Fruit fly (Drosophila melanogaster) whole organism, embryonic: ENCODE measurements around the gene wdn.

Source experiments
- Adf1 ChIP-seq: fragments of 200-800 bp; sonication (Bioruptor generic); IDR thresholded peaks from 2 replicates; pipeline ENCODE4 v1.3.6; 2022; ENCODE audit warnings: missing biosample characterization, missing genetic modification characterization
- Atf6 ChIP-seq: fragments of 200-800 bp; sonication (Bioruptor generic); IDR thresholded peaks from 2 replicates; pipeline ENCODE4 v1.3.6; 2022; ENCODE audit warnings: missing biosample characterization, missing genetic modification characterization
- Bgb ChIP-seq: fragments of 200-800 bp; sonication (Bioruptor generic); IDR thresholded peaks from 2 replicates; pipeline ENCODE4 v1.3.6; 2022; ENCODE audit warnings: missing biosample characterization, missing genetic modification characterization; ENCODE audit not compliant: partially characterized antibody
- CG11504 ChIP-seq: fragments of 200-800 bp; sonication (Bioruptor generic); optimal IDR thresholded peaks from 3 replicates; lab custom pipeline; 2019; ENCODE audit warnings: missing biosample characterization, mild to moderate bottlenecking, missing genetic modification characterization, moderate library complexity
- CG11723 ChIP-seq: fragments of 200-800 bp; sonication (Bioruptor generic); optimal IDR thresholded peaks from 2 replicates; lab custom pipeline; 2017; ENCODE audit warnings: missing biosample characterization, mild to moderate bottlenecking, missing genetic modification characterization
- CG12769 ChIP-seq: fragments of 200-800 bp; sonication (Bioruptor generic); optimal IDR thresholded peaks from 2 replicates; lab custom pipeline; 2019; ENCODE audit warnings: missing biosample characterization, mild to moderate bottlenecking, missing genetic modification characterization, moderate library complexity
- CG14860 ChIP-seq: fragments of 200-800 bp; sonication (Bioruptor generic); IDR thresholded peaks from 3 replicates; pipeline ENCODE4 v1.3.6; 2022; ENCODE audit warnings: missing biosample characterization, missing genetic modification characterization; ENCODE audit not compliant: partially characterized antibody
- CG17385 ChIP-seq: fragments of 200-800 bp; sonication (Bioruptor generic); optimal IDR thresholded peaks from 3 replicates; lab custom pipeline; 2018; ENCODE audit warnings: missing biosample characterization, mild to moderate bottlenecking, missing genetic modification characterization
- CG18476 ChIP-seq: fragments of 200-800 bp; sonication (Bioruptor generic); optimal IDR thresholded peaks from 2 replicates; lab custom pipeline; 2016; ENCODE audit warnings: missing biosample characterization, mild to moderate bottlenecking, missing genetic modification characterization
- CG2199 ChIP-seq: fragments of 200-800 bp; sonication (Bioruptor generic); IDR thresholded peaks from 3 replicates; pipeline ENCODE4 v1.3.6; 2022; ENCODE audit warnings: missing biosample characterization, missing genetic modification characterization
- CG30020 ChIP-seq: fragments of 200-800 bp; optimal IDR thresholded peaks from 2 replicates; lab custom pipeline; 2019; ENCODE audit warnings: missing biosample characterization, mild to moderate bottlenecking, missing genetic modification characterization, moderate library complexity
- CG30431 ChIP-seq: fragments of 200-800 bp; sonication (Bioruptor generic); optimal IDR thresholded peaks from 2 replicates; lab custom pipeline; 2017; ENCODE audit warnings: missing biosample characterization, missing genetic modification characterization
- CG34376 ChIP-seq: fragments of 200-800 bp; sonication (Bioruptor generic); optimal IDR thresholded peaks from 2 replicates; lab custom pipeline; 2018; ENCODE audit warnings: missing biosample characterization, mild to moderate bottlenecking, missing genetic modification characterization
- CG4360 ChIP-seq: fragments of 200-800 bp; sonication (Bioruptor generic); IDR thresholded peaks from 2 replicates; pipeline ENCODE4 v1.3.6; 2022; ENCODE audit warnings: missing biosample characterization, missing genetic modification characterization
- CG5245 ChIP-seq: fragments of 200-800 bp; sonication (Bioruptor generic); optimal IDR thresholded peaks from 3 replicates; lab custom pipeline; 2016; ENCODE audit warnings: missing biosample characterization, missing genetic modification characterization
- CG6813 ChIP-seq: fragments of 200-800 bp; sonication (Bioruptor generic); optimal IDR thresholded peaks from 2 replicates; lab custom pipeline; 2017; ENCODE audit warnings: missing biosample characterization, missing genetic modification characterization, mild to moderate bottlenecking, moderate library complexity, missing genetic modification reagents
- CG7372 ChIP-seq: fragments of 200-800 bp; sonication (Bioruptor generic); IDR thresholded peaks from 2 replicates; pipeline ENCODE4 v1.3.6; 2022; ENCODE audit warnings: missing biosample characterization, missing genetic modification characterization
- CG8924 ChIP-seq: fragments of 200-800 bp; optimal IDR thresholded peaks from 3 replicates; lab custom pipeline; 2019; ENCODE audit warnings: missing biosample characterization, mild to moderate bottlenecking, missing genetic modification characterization, moderate library complexity
- CG9876 ChIP-seq: fragments of 200-800 bp; sonication (Bioruptor generic); optimal IDR thresholded peaks from 2 replicates; lab custom pipeline; 2016; ENCODE audit warnings: missing biosample characterization, missing genetic modification characterization
- D19A ChIP-seq: fragments of 200-800 bp; optimal IDR thresholded peaks from 3 replicates; lab custom pipeline; 2019; ENCODE audit warnings: missing biosample characterization, mild to moderate bottlenecking, missing genetic modification characterization, moderate library complexity
- Elba2 ChIP-seq: fragments of 200-800 bp; sonication (Bioruptor generic); optimal IDR thresholded peaks from 3 replicates; lab custom pipeline; 2016; ENCODE audit warnings: missing biosample characterization, missing genetic modification characterization
- HLH4C ChIP-seq: fragments of 200-800 bp; sonication (Bioruptor generic); IDR thresholded peaks from 3 replicates; pipeline ENCODE4 v1.3.6; 2022; ENCODE audit warnings: missing biosample characterization, missing genetic modification characterization; ENCODE audit not compliant: partially characterized antibody
- NK7.1 ChIP-seq: fragments of 200-800 bp; sonication (Bioruptor generic); optimal IDR thresholded peaks from 3 replicates; lab custom pipeline; 2016; ENCODE audit warnings: missing biosample characterization, missing genetic modification characterization
- Ptx1 ChIP-seq: fragments of 200-800 bp; sonication (Bioruptor generic); IDR thresholded peaks from 2 replicates; pipeline ENCODE4 v1.3.6; 2022; ENCODE audit warnings: missing biosample characterization, missing genetic modification characterization
- Stat92E ChIP-seq, 3 experiments: fragments of >200 bp in 2 of 3; fragments of 200-800 bp in 1 of 3; sonication (Bioruptor generic) in 1 of 3; optimal IDR thresholded peaks; 2 replicates each; lab custom pipeline; 2017 to 2019; ENCODE audit warnings: missing biosample characterization in 3 of 3, missing genetic modification characterization in 3 of 3, mild to moderate bottlenecking in 1 of 3, moderate library complexity in 1 of 3
- abd-A ChIP-seq: fragments of 200-800 bp; sonication (Bioruptor generic); optimal IDR thresholded peaks from 3 replicates; lab custom pipeline; 2019; ENCODE audit warnings: missing biosample characterization, mild to moderate bottlenecking, missing genetic modification characterization, moderate library complexity
- bbx ChIP-seq: fragments of 200-800 bp; sonication (Bioruptor generic); IDR thresholded peaks from 2 replicates; pipeline ENCODE4 v1.3.6; 2022; ENCODE audit warnings: missing biosample characterization, missing genetic modification characterization; ENCODE audit not compliant: partially characterized antibody
- bowl ChIP-seq: fragments of 200-800 bp; sonication (Bioruptor generic); IDR thresholded peaks from 2 replicates; pipeline ENCODE4 v1.3.6; 2022; ENCODE audit warnings: missing biosample characterization, missing genetic modification characterization
- bsh ChIP-seq, 2 experiments: fragments of 200-800 bp; sonication (Bioruptor generic); optimal IDR thresholded peaks; 2 replicates each; lab custom pipeline; 2017 to 2018; ENCODE audit warnings: mild to moderate bottlenecking in 2 of 2, missing biosample characterization in 2 of 2, missing genetic modification characterization in 2 of 2, moderate library complexity in 1 of 2
- cg ChIP-seq: fragments of 200-800 bp; sonication (Bioruptor generic); optimal IDR thresholded peaks from 3 replicates; lab custom pipeline; 2019; ENCODE audit warnings: missing biosample characterization, mild to moderate bottlenecking, missing genetic modification characterization, moderate library complexity
- crol ChIP-seq: fragments of 200-800 bp; sonication (Bioruptor generic); IDR thresholded peaks from 2 replicates; pipeline ENCODE4 v1.3.6; 2022; ENCODE audit warnings: missing biosample characterization, missing genetic modification characterization
- dm ChIP-seq: fragments of 200-800 bp; sonication (Bioruptor generic); optimal IDR thresholded peaks from 3 replicates; lab custom pipeline; 2016; ENCODE audit warnings: missing biosample characterization, missing genetic modification characterization
- dysf ChIP-seq: fragments of 200-800 bp; sonication (Bioruptor generic); IDR thresholded peaks from 3 replicates; pipeline ENCODE4 v1.3.6; 2022; ENCODE audit warnings: missing biosample characterization, missing genetic modification characterization
- gro ChIP-seq: fragments of 200-800 bp; sonication (Bioruptor generic); optimal IDR thresholded peaks from 2 replicates; lab custom pipeline; 2016; ENCODE audit warnings: missing biosample characterization, missing genetic modification characterization
- jigr1 ChIP-seq: fragments of 200-800 bp; sonication (Bioruptor generic); IDR thresholded peaks from 3 replicates; pipeline ENCODE4 v1.3.6; 2022; ENCODE audit warnings: missing biosample characterization, missing genetic modification characterization
- kni ChIP-seq: fragments of 200-800 bp; sonication (Bioruptor generic); optimal IDR thresholded peaks from 3 replicates; lab custom pipeline; 2017; ENCODE audit warnings: mild to moderate bottlenecking, missing biosample characterization, missing genetic modification reagents, missing genetic modification characterization
- knrl ChIP-seq: fragments of 200-800 bp; sonication (Bioruptor generic); IDR thresholded peaks from 3 replicates; pipeline ENCODE4 v1.3.6; 2022; ENCODE audit warnings: missing biosample characterization, missing genetic modification characterization; ENCODE audit not compliant: partially characterized antibody
- mirr ChIP-seq: fragments of 200-800 bp; sonication (Bioruptor generic); optimal IDR thresholded peaks from 3 replicates; lab custom pipeline; 2018; ENCODE audit warnings: missing biosample characterization, mild to moderate bottlenecking, missing genetic modification characterization
- pfk ChIP-seq: fragments of 200-800 bp; sonication (Bioruptor generic); optimal IDR thresholded peaks from 2 replicates; lab custom pipeline; 2018; ENCODE audit warnings: missing biosample characterization, mild to moderate bottlenecking, missing genetic modification characterization, moderate library complexity
- pros ChIP-seq: fragments of 200-800 bp; sonication (Bioruptor generic); optimal IDR thresholded peaks from 3 replicates; lab custom pipeline; 2019; ENCODE audit warnings: missing biosample characterization, mild to moderate bottlenecking, missing genetic modification characterization, moderate library complexity
- rib ChIP-seq: fragments of 200-800 bp; sonication (Bioruptor generic); IDR thresholded peaks from 2 replicates; pipeline ENCODE4 v1.3.6; 2022; ENCODE audit warnings: missing biosample characterization, missing genetic modification characterization
- row ChIP-seq: fragments of 200-800 bp; sonication (Bioruptor generic); IDR thresholded peaks from 3 replicates; pipeline ENCODE4 v1.3.6; 2022; ENCODE audit warnings: missing biosample characterization, missing genetic modification characterization
- seq ChIP-seq: fragments of 200-800 bp; sonication (Bioruptor generic); IDR thresholded peaks from 2 replicates; pipeline ENCODE4 v1.3.6; 2022; ENCODE audit warnings: missing biosample characterization, missing genetic modification characterization
- sqz ChIP-seq: fragments of 200-800 bp; sonication (Bioruptor generic); optimal IDR thresholded peaks from 3 replicates; lab custom pipeline; 2018; ENCODE audit warnings: missing biosample characterization, mild to moderate bottlenecking, missing genetic modification characterization
- sr ChIP-seq: fragments of 200-800 bp; sonication (Bioruptor generic); IDR thresholded peaks from 3 replicates; pipeline ENCODE4 v1.3.6; 2022; ENCODE audit warnings: missing biosample characterization, missing genetic modification characterization
- tin ChIP-seq: fragments of 200-800 bp; sonication (Bioruptor generic); optimal IDR thresholded peaks from 3 replicates; lab custom pipeline; 2016; ENCODE audit warnings: missing biosample characterization, missing genetic modification characterization
- ttk ChIP-seq: fragments of 200-800 bp; sonication (Bioruptor generic); IDR thresholded peaks from 2 replicates; pipeline ENCODE4 v2.1.2; 2022; ENCODE audit warnings: missing biosample characterization, missing genetic modification characterization
- vnd ChIP-seq: fragments of 200-800 bp; sonication (Bioruptor generic); IDR thresholded peaks from 3 replicates; pipeline ENCODE4 v1.3.6; 2022; ENCODE audit warnings: missing biosample characterization, missing genetic modification characterization; ENCODE audit not compliant: partially characterized antibody
- z ChIP-seq: fragments of 200-800 bp; sonication (Bioruptor generic); IDR thresholded peaks from 3 replicates; pipeline ENCODE4 v1.3.6; 2022; ENCODE audit warnings: missing biosample characterization, missing genetic modification characterization

wdn gene

DNA sequence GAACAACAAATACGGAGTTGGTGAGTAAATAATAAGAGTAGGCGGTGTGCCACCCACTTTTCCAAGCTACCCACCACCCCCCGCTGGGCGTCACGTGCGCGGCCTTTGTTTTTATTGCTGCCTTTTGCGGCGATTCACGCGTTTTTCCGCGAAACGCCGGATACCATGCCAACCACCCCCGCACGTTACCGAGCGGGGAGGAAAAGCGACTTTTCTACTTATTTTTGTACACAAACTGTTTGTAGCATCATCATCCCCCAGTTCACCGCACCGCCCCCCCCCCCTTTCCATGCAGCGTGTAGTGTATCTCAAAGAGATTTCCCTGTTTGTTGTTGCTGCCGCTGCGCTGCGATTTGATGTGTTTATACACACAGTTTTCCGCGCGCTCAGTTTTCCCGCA, 34.8 kb upstream of the wdn start (continued):
- TF ChIP-seq ttk (GFP tag; lab: Robert Waterston, UW) (0 out of 2 replicates have a peak, but pooled peaks have one; percentile 15), row (GFP tag; lab: Robert Waterston, UW) (0 out of 3 replicates have a peak, but pooled peaks have one; percentile 19), Atf6 (GFP tag; lab: Robert Waterston, UW) (0 out of 2 replicates have a peak, but pooled peaks have one; percentile 11), CG30431 (GFP tag; lab: Kevin White, UChicago) (no peak), Adf1 (GFP tag; lab: Robert Waterston, UW) (peak; percentile 12; the same call in 1 of the 2 replicates), Bgb (GFP tag; lab: Robert Waterston, UW) (0 out of 2 replicates have a peak, but pooled peaks have one; percentile 19), CG17385 (no peak), Elba2 (GFP tag; lab: Kevin White, UChicago) (no peak), pros (peak; percentile 54), mirr (GFP tag; lab: Kevin White, UChicago) (peak; percentile 11), rib (GFP tag; lab: Robert Waterston, UW) (0 out of 2 replicates have a peak, but pooled peaks have one; percentile 28), CG8924 (tag; lab: Kevin White, UChicago) (no peak), cg (GFP tag; lab: Kevin White, UChicago) (no peak), CG9876 (GFP tag; lab: Kevin White, UChicago) (no peak), CG34376 (GFP tag; lab: Kevin White, UChicago) (no peak), crol (GFP tag; lab: Robert Waterston, UW) (peak; percentile 96), bbx (peak; percentile 33; the same call in 1 of the 2 replicates), abd-A (tag; lab: Kevin White, UChicago) (peak; percentile 74), kni (GFP tag; lab: Kevin White, UChicago) (peak; percentile 9), tin (GFP tag; lab: Kevin White, UChicago) (no peak), pfk (no peak), D19A (peak; percentile 26), CG11723 (GFP tag; lab: Kevin White, UChicago) (no peak), CG18476 (GFP tag; lab: Kevin White, UChicago) (no peak), jigr1 (GFP tag; lab: Robert Waterston, UW) (no peak), CG6813 (GFP tag; lab: Kevin White, UChicago) (no peak), sqz (GFP tag; lab: Kevin White, UChicago) (no peak), CG5245 (GFP tag; lab: Kevin White, UChicago) (no peak), CG14860 (GFP tag; lab: Robert Waterston, UW) (0 out of 3 replicates have a peak, but pooled peaks have one; percentile 31), CG11504 (tag; lab: Kevin White, UChicago) (peak; percentile 19), Stat92E (GFP tag; optimal IDR thresholded peaks at IDR 0.05; lab: Kevin White, UChicago) (no peak), seq (GFP tag; lab: Robert Waterston, UW) (peak; percentile 52; the same call in 1 of the 2 replicates), Ptx1 (GFP tag; lab: Robert Waterston, UW) (peak; percentile 19; the same call in 1 of the 2 replicates), z (0 out of 3 replicates have a peak, but pooled peaks have one; percentile 38), dm (GFP tag; lab: Kevin White, UChicago) (no peak), CG4360 (GFP tag; lab: Robert Waterston, UW) (peak; percentile 61), CG2199 (GFP tag; lab: Robert Waterston, UW) (0 out of 3 replicates have a peak, but pooled peaks have one; percentile 43), CG12769 (tag; lab: Kevin White, UChicago) (peak; percentile 30), vnd (0 out of 3 replicates have a peak, but pooled peaks have one; percentile 29), knrl (GFP tag; lab: Robert Waterston, UW) (0 out of 3 replicates have a peak, but pooled peaks have one; percentile 16), CG7372 (GFP tag; lab: Robert Waterston, UW) (0 out of 2 replicates have a peak, but pooled peaks have one; percentile 16), bsh (GFP tag; optimal IDR thresholded peaks at IDR 0.05; lab: Kevin White, UChicago) (no peak), HLH4C (GFP tag; lab: Robert Waterston, UW) (0 out of 3 replicates have a peak, but pooled peaks have one; percentile 8), sr (GFP tag; lab: Robert Waterston, UW) (peak; percentile 33; the same call in 1 of the 3 replicates), gro (GFP tag; lab: Kevin White, UChicago) (no peak), CG30020 (tag; lab: Kevin White, UChicago) (no peak), bowl (no peak), dysf (GFP tag; lab: Robert Waterston, UW) (0 out of 3 replicates have a peak, but pooled peaks have one; percentile 18), NK7.1 (no peak)
